Worm (Caenorhabditis elegans) whole organism, late embryonic: ENCODE data around the gene dct-13.

Experiments
- F13H6.1 ChIP-seq: sonication (generic microtip); optimal IDR thresholded peaks from 2 replicates; lab custom pipeline; 2016; ENCODE audit warnings: missing genetic modification characterization, missing compliant biosample characterization
- ceh-14 ChIP-seq: sonication (generic microtip); optimal IDR thresholded peaks from 2 replicates; lab custom pipeline; 2016; ENCODE audit warnings: missing genotype, missing genetic modification characterization, missing compliant biosample characterization
- elt-2 ChIP-seq: sonication (generic microtip); optimal IDR thresholded peaks from 2 replicates; lab custom pipeline; 2016; ENCODE audit warnings: missing genetic modification reagents, missing genetic modification characterization, missing compliant biosample characterization
- ets-4 ChIP-seq: sonication (generic microtip); optimal IDR thresholded peaks from 2 replicates; lab custom pipeline; 2016; ENCODE audit warnings: missing genetic modification characterization, missing compliant biosample characterization
- fkh-10 ChIP-seq: fragments of 150-350 bp; optimal IDR thresholded peaks from 2 replicates; lab custom pipeline; 2014; ENCODE audit warnings: missing biosample characterization, missing genetic modification reagents, missing genetic modification characterization
- hlh-30 ChIP-seq: sonication (generic microtip); optimal IDR thresholded peaks from 2 replicates; lab custom pipeline; 2017; ENCODE audit warnings: antibody characterized with exemption, missing genetic modification characterization, missing compliant biosample characterization; ENCODE audit not compliant: insufficient read depth
- odd-2 ChIP-seq: sonication (generic microtip); optimal IDR thresholded peaks from 2 replicates; lab custom pipeline; 2017; ENCODE audit warnings: antibody characterized with exemption, mild to moderate bottlenecking, missing genetic modification characterization, missing compliant biosample characterization
- pha-2 ChIP-seq: sonication (generic microtip); optimal IDR thresholded peaks from 2 replicates; lab custom pipeline; 2017; ENCODE audit warnings: mild to moderate bottlenecking, missing genetic modification characterization, missing compliant biosample characterization
- unc-55 ChIP-seq: sonication (generic microtip); optimal IDR thresholded peaks from 2 replicates; lab custom pipeline; 2017; ENCODE audit warnings: missing biosample characterization, missing genetic modification reagents, missing genetic modification characterization
- zip-5 ChIP-seq: sonication (generic microtip); optimal IDR thresholded peaks from 2 replicates; lab custom pipeline; 2016; ENCODE audit warnings: missing genetic modification characterization, missing compliant biosample characterization

- TF ChIP-seq unc-55 (no peak), ceh-14 (tag; lab: Kevin White, UChicago) (no peak), elt-2 (tag; lab: Kevin White, UChicago) (no peak), pha-2 (tag; lab: Kevin White, UChicago) (no peak), hlh-30 (no peak), fkh-10 (GFP tag; lab: Kevin White, UChicago) (no peak), odd-2 (no peak), ets-4 (no peak), F13H6.1 (tag; lab: Kevin White, UChicago) (no peak), zip-5 (tag; lab: Kevin White, UChicago) (no peak)
These were observed 33.1 kb upstream of the dct-13 start, which contains the start of gene Y116A8C.44 for ce11 chrIV:17058036-17058435.
